Worm (Caenorhabditis elegans): ENCODE measurements around the gene acr-2.

The acr-2 gene

ce11 chrX:6736358-6736991, 34.1 kb downstream of the acr-2 start:
- TF ChIP-seq unc-62 (GFP tag; optimal IDR thresholded peaks at IDR 0.05): no peak

- peak; percentile 18 for TF ChIP-seq unc-62 (GFP tag; optimal IDR thresholded peaks at IDR 0.05)
These were observed 35.1 kb downstream of the acr-2 start for ce11 chrX:6737329-6738008.

- no peak for TF ChIP-seq unc-62 (GFP tag; optimal IDR thresholded peaks at IDR 0.05)
These were observed 36.2 kb downstream of the acr-2 start for ce11 chrX:6738535-6738934.

- no peak for TF ChIP-seq unc-62 (GFP tag; optimal IDR thresholded peaks at IDR 0.05)
These were observed 37.0 kb downstream of the acr-2 start for ce11 chrX:6739034-6740008.

ce11 chrX:6740282-6740982, 38.1 kb downstream of the acr-2 start:
- no peak for TF ChIP-seq unc-62 (GFP tag; optimal IDR thresholded peaks at IDR 0.05)

- TF ChIP-seq unc-62 (GFP tag; optimal IDR thresholded peaks at IDR 0.05): no peak
These were observed 38.6 kb downstream of the acr-2 start for ce11 chrX:6740983-6741365.

ce11 chrX:6741532-6741931, 39.2 kb downstream of the acr-2 start:
- no peak for TF ChIP-seq unc-62 (GFP tag; optimal IDR thresholded peaks at IDR 0.05)

ce11 chrX:6742011-6742683, 39.8 kb downstream of the acr-2 start, which contains the start of gene mdl-1:
Gene mdl-1, plus strand, starts transcription at chrX:6742351.
- TF ChIP-seq unc-62 (GFP tag; optimal IDR thresholded peaks at IDR 0.05): no peak

- TF ChIP-seq unc-62 (GFP tag; optimal IDR thresholded peaks at IDR 0.05): no peak
These were observed 40.5 kb downstream of the acr-2 start for ce11 chrX:6742891-6743290.

ce11 chrX:6743344-6743743, 41.0 kb downstream of the acr-2 start:
- no peak for TF ChIP-seq unc-62 (GFP tag; optimal IDR thresholded peaks at IDR 0.05)

- no peak for TF ChIP-seq unc-62 (GFP tag; optimal IDR thresholded peaks at IDR 0.05)
These were observed 41.6 kb downstream of the acr-2 start for ce11 chrX:6743853-6744346.

- TF ChIP-seq unc-62 (GFP tag; optimal IDR thresholded peaks at IDR 0.05): no peak
These were observed 42.2 kb downstream of the acr-2 start for ce11 chrX:6744537-6744936.

ce11 chrX:6744978-6745377, 42.6 kb downstream of the acr-2 start:
- no peak for TF ChIP-seq unc-62 (GFP tag; optimal IDR thresholded peaks at IDR 0.05)

- no peak for TF ChIP-seq unc-62 (GFP tag; optimal IDR thresholded peaks at IDR 0.05)
These were observed 43.2 kb downstream of the acr-2 start for ce11 chrX:6745515-6745914.

ce11 chrX:6746849-6747248, 44.5 kb downstream of the acr-2 start:
- TF ChIP-seq unc-62 (GFP tag; optimal IDR thresholded peaks at IDR 0.05): no peak
